Worm (Caenorhabditis elegans): ENCODE data around the gene T11F9.7.

- no peak for TF ChIP-seq ceh-100 (GFP tag; IDR thresholded peaks at IDR 0.05)
- TF ChIP-seq ama-1 (optimal IDR thresholded peaks at IDR 0.05): no peak
- no peak for TF ChIP-seq ama-1 (GFP tag; optimal IDR thresholded peaks at IDR 0.05)
- TF ChIP-seq snpc-1.1 (tag; optimal IDR thresholded peaks at IDR 0.05; ENCODE audit: insufficient read depth): no peak
- TF ChIP-seq lin-35 (GFP tag; optimal IDR thresholded peaks at IDR 0.05): no peak
- TF ChIP-seq ztf-26 (tag; optimal IDR thresholded peaks at IDR 0.05): no peak
- TF ChIP-seq unc-130 (GFP tag; optimal IDR thresholded peaks at IDR 0.05): no peak
- no peak for TF ChIP-seq mes-4 (tag; optimal IDR thresholded peaks at IDR 0.05)
- TF ChIP-seq K11D2.4 (GFP tag; IDR thresholded peaks at IDR 0.05): no peak
- TF ChIP-seq ccch-3 (GFP tag; optimal IDR thresholded peaks at IDR 0.05): no peak
- no peak for TF ChIP-seq mcd-1 (GFP tag; IDR thresholded peaks at IDR 0.05)
- TF ChIP-seq bed-1 (GFP tag; IDR thresholded peaks at IDR 0.05): no peak
- TF ChIP-seq atf-7 (tag; optimal IDR thresholded peaks at IDR 0.05): no peak
- TF ChIP-seq tbp1 (GFP tag; optimal IDR thresholded peaks at IDR 0.05): no peak
- no peak for TF ChIP-seq pha-4 (tag; optimal IDR thresholded peaks at IDR 0.05)
Measured at ce11 chrV:11450257-11450656, 25.5 kb upstream of the T11F9.7 start, which contains the start of gene col-156.
